Fruit fly (Drosophila melanogaster) whole organism, embryonic: ENCODE results near the gene CG6431.

Experiments
- ATbp ChIP-seq: fragments of 200-800 bp; sonication (Bioruptor generic); optimal IDR thresholded peaks from 2 replicates; lab custom pipeline; 2017; ENCODE audit warnings: missing biosample characterization, mild to moderate bottlenecking, missing genetic modification characterization, missing genetic modification reagents
- CG10209 ChIP-seq: fragments of 200-800 bp; sonication (Bioruptor generic); optimal IDR thresholded peaks from 3 replicates; lab custom pipeline; 2017; ENCODE audit warnings: missing biosample characterization, mild to moderate bottlenecking, missing genetic modification characterization, missing genetic modification reagents
- CG10267 ChIP-seq: fragments of 200-800 bp; sonication (Bioruptor generic); optimal IDR thresholded peaks from 2 replicates; lab custom pipeline; 2018; ENCODE audit warnings: missing biosample characterization, mild to moderate bottlenecking, missing genetic modification characterization, moderate library complexity
- CG11093 ChIP-seq: fragments of 200-800 bp; sonication (Bioruptor generic); IDR thresholded peaks from 3 replicates; pipeline ENCODE4 v1.3.6; 2022; ENCODE audit warnings: missing biosample characterization, missing genetic modification characterization
- CG12391 ChIP-seq: fragments of 200-800 bp; sonication (Bioruptor generic); optimal IDR thresholded peaks from 3 replicates; lab custom pipeline; 2018; ENCODE audit warnings: missing biosample characterization, mild to moderate bottlenecking, missing genetic modification characterization, moderate library complexity
- CG14710 ChIP-seq: fragments of 200-800 bp; sonication (Bioruptor generic); optimal IDR thresholded peaks from 3 replicates; lab custom pipeline; 2019; ENCODE audit warnings: missing biosample characterization, mild to moderate bottlenecking, missing genetic modification characterization, moderate library complexity
- CG17829 ChIP-seq: fragments of 200-800 bp; optimal IDR thresholded peaks from 2 replicates; lab custom pipeline; 2019; ENCODE audit warnings: missing biosample characterization, mild to moderate bottlenecking, missing genetic modification characterization, moderate library complexity
- CG30403 ChIP-seq: fragments of 200-800 bp; sonication (Bioruptor generic); optimal IDR thresholded peaks from 3 replicates; lab custom pipeline; 2016; ENCODE audit warnings: missing biosample characterization, missing genetic modification characterization
- CG30431 ChIP-seq: fragments of 200-800 bp; sonication (Bioruptor generic); optimal IDR thresholded peaks from 2 replicates; lab custom pipeline; 2017; ENCODE audit warnings: missing biosample characterization, missing genetic modification characterization
- CG3281 ChIP-seq: fragments of 200-800 bp; sonication (Bioruptor generic); optimal IDR thresholded peaks from 3 replicates; lab custom pipeline; 2017; ENCODE audit warnings: missing biosample characterization, mild to moderate bottlenecking, missing genetic modification characterization
- CG4730 ChIP-seq: fragments of 200-800 bp; sonication (Bioruptor generic); IDR thresholded peaks from 2 replicates; pipeline ENCODE4 v1.3.6; 2022; ENCODE audit warnings: missing biosample characterization, missing genetic modification characterization
- CG6654 ChIP-seq: fragments of 200-800 bp; sonication (Bioruptor generic); optimal IDR thresholded peaks from 2 replicates; lab custom pipeline; 2017; ENCODE audit warnings: missing biosample characterization, mild to moderate bottlenecking, missing genetic modification characterization
- CG7372 ChIP-seq: fragments of 200-800 bp; sonication (Bioruptor generic); IDR thresholded peaks from 2 replicates; pipeline ENCODE4 v1.3.6; 2022; ENCODE audit warnings: missing biosample characterization, missing genetic modification characterization
- CG7745 ChIP-seq: fragments of 200-800 bp; sonication (Bioruptor generic); optimal IDR thresholded peaks from 2 replicates; lab custom pipeline; 2018; ENCODE audit warnings: missing biosample characterization, mild to moderate bottlenecking, missing genetic modification characterization, moderate library complexity
- CG7987 ChIP-seq: fragments of 200-800 bp; sonication (Bioruptor generic); optimal IDR thresholded peaks from 2 replicates; lab custom pipeline; 2018; ENCODE audit warnings: missing biosample characterization, mild to moderate bottlenecking, missing genetic modification characterization, moderate library complexity
- CG8944 ChIP-seq: fragments of 200-800 bp; sonication (Bioruptor generic); optimal IDR thresholded peaks from 3 replicates; lab custom pipeline; 2016; ENCODE audit warnings: missing biosample characterization, missing genetic modification characterization
- CG9437 ChIP-seq: fragments of 200-800 bp; sonication (Bioruptor generic); optimal IDR thresholded peaks from 2 replicates; lab custom pipeline; 2018; ENCODE audit warnings: missing biosample characterization, mild to moderate bottlenecking, missing genetic modification characterization
- Dbx ChIP-seq: fragments of 200-800 bp; sonication (Bioruptor generic); IDR thresholded peaks from 3 replicates; pipeline ENCODE4 v1.3.6; 2022; ENCODE audit warnings: missing biosample characterization, missing genetic modification characterization
- Dek ChIP-seq: fragments of 200-800 bp; sonication (Bioruptor generic); optimal IDR thresholded peaks from 3 replicates; lab custom pipeline; 2019; ENCODE audit warnings: missing biosample characterization, mild to moderate bottlenecking, missing genetic modification characterization, moderate library complexity
- GATAe ChIP-seq: fragments of 200-800 bp; sonication (Bioruptor generic); conservative IDR thresholded peaks from 2 replicates; pipeline ENCODE4 v1.3.6; 2022; ENCODE audit warnings: missing biosample characterization, missing genetic modification characterization
- HLH4C ChIP-seq: fragments of 200-800 bp; sonication (Bioruptor generic); IDR thresholded peaks from 3 replicates; pipeline ENCODE4 v1.3.6; 2022; ENCODE audit warnings: missing biosample characterization, missing genetic modification characterization; ENCODE audit not compliant: partially characterized antibody
- HLH54F ChIP-seq: fragments of 200-800 bp; sonication (Bioruptor generic); optimal IDR thresholded peaks from 3 replicates; lab custom pipeline; 2016; ENCODE audit warnings: missing biosample characterization, missing genetic modification characterization
- Hmx ChIP-seq: fragments of 200-800 bp; sonication (Bioruptor generic); optimal IDR thresholded peaks from 2 replicates; lab custom pipeline; 2016; ENCODE audit warnings: missing biosample characterization, missing genetic modification characterization
- Lpt ChIP-seq: fragments of >200 bp; optimal IDR thresholded peaks from 2 replicates; lab custom pipeline; 2018; ENCODE audit warnings: missing biosample characterization, missing genetic modification characterization
- Med ChIP-seq: fragments of 200-800 bp; sonication (Bioruptor generic); peaks from one replicate; lab custom pipeline; 2016; ENCODE audit warnings: missing biosample characterization, missing genetic modification characterization, mild to moderate bottlenecking, inconsistent platforms, moderate library complexity
- Mes4 ChIP-seq: fragments of 200-800 bp; sonication (Bioruptor generic); optimal IDR thresholded peaks from 2 replicates; lab custom pipeline; 2016; ENCODE audit warnings: missing biosample characterization, missing genetic modification characterization
- Neu2 ChIP-seq: fragments of 200-800 bp; sonication (Bioruptor generic); optimal IDR thresholded peaks from 3 replicates; lab custom pipeline; 2016; ENCODE audit warnings: missing biosample characterization, missing genetic modification characterization, borderline replicate concordance
- Ptx1 ChIP-seq: fragments of 200-800 bp; sonication (Bioruptor generic); IDR thresholded peaks from 2 replicates; pipeline ENCODE4 v1.3.6; 2022; ENCODE audit warnings: missing biosample characterization, missing genetic modification characterization
- Rfx ChIP-seq: fragments of 200-800 bp; sonication (Bioruptor generic); IDR thresholded peaks from 2 replicates; pipeline ENCODE4 v1.3.6; 2022; ENCODE audit warnings: missing biosample characterization, missing genetic modification characterization
- Spps ChIP-seq: fragments of 200-800 bp; sonication (Bioruptor generic); optimal IDR thresholded peaks from 2 replicates; lab custom pipeline; 2018; ENCODE audit warnings: missing biosample characterization, mild to moderate bottlenecking, missing genetic modification characterization
- abd-A ChIP-seq: fragments of 200-800 bp; sonication (Bioruptor generic); optimal IDR thresholded peaks from 3 replicates; lab custom pipeline; 2019; ENCODE audit warnings: missing biosample characterization, mild to moderate bottlenecking, missing genetic modification characterization, moderate library complexity
- al ChIP-seq: fragments of 200-800 bp; sonication (Bioruptor generic); IDR thresholded peaks from 2 replicates; pipeline ENCODE4 v1.3.6; 2022; ENCODE audit warnings: missing biosample characterization, missing genetic modification characterization
- bigmax ChIP-seq: fragments of 200-800 bp; sonication (Bioruptor generic); optimal IDR thresholded peaks from 2 replicates; lab custom pipeline; 2018; ENCODE audit warnings: missing biosample characterization, mild to moderate bottlenecking, missing genetic modification characterization
- br ChIP-seq: fragments of >200 bp; optimal IDR thresholded peaks from 2 replicates; lab custom pipeline; 2017
- corto ChIP-seq: fragments of 200-800 bp; sonication (Bioruptor generic); optimal IDR thresholded peaks from 2 replicates; lab custom pipeline; 2016; ENCODE audit warnings: missing biosample characterization, mild to moderate bottlenecking, missing genetic modification characterization, moderate library complexity
- croc ChIP-seq: fragments of 200-800 bp; sonication (Bioruptor generic); conservative IDR thresholded peaks from 3 replicates; pipeline ENCODE4 v1.3.6; 2022; ENCODE audit warnings: missing biosample characterization, missing genetic modification characterization
- esg ChIP-seq: fragments of 200-800 bp; sonication (Bioruptor generic); conservative IDR thresholded peaks from 2 replicates; pipeline ENCODE4 v1.3.6; 2022; ENCODE audit warnings: missing biosample characterization, missing genetic modification characterization
- eyg ChIP-seq: fragments of 200-800 bp; sonication (Bioruptor generic); optimal IDR thresholded peaks from 3 replicates; lab custom pipeline; 2016; ENCODE audit warnings: missing biosample characterization, missing genetic modification characterization
- fd102C ChIP-seq: fragments of 200-800 bp; sonication (Bioruptor generic); optimal IDR thresholded peaks from 2 replicates; lab custom pipeline; 2018; ENCODE audit warnings: missing biosample characterization, mild to moderate bottlenecking, missing genetic modification characterization, moderate library complexity
- gce ChIP-seq: fragments of 200-800 bp; sonication (Bioruptor generic); IDR thresholded peaks from 3 replicates; pipeline ENCODE4 v1.3.6; 2022; ENCODE audit warnings: missing biosample characterization, missing genetic modification characterization
- gsb-n ChIP-seq: fragments of 200-800 bp; sonication (Bioruptor generic); optimal IDR thresholded peaks from 3 replicates; lab custom pipeline; 2018; ENCODE audit warnings: missing biosample characterization, mild to moderate bottlenecking, missing genetic modification characterization
- hkb ChIP-seq, 2 experiments: fragments of 200-800 bp in 1 of 2; fragments of >200 bp in 1 of 2; sonication (Bioruptor generic) in 1 of 2; IDR thresholded peaks in 1 of 2; optimal IDR thresholded peaks in 1 of 2; 2 replicates each; pipeline versions ENCODE4 v1.3.6 to Lab custom; 2017 to 2022; ENCODE audit warnings: missing biosample characterization in 1 of 2, missing genetic modification characterization in 1 of 2
- kah ChIP-seq: fragments of 200-800 bp; sonication (Bioruptor generic); optimal IDR thresholded peaks from 2 replicates; lab custom pipeline; 2018; ENCODE audit warnings: missing biosample characterization, mild to moderate bottlenecking, missing genetic modification characterization
- pan ChIP-seq, 4 experiments: fragments of >200 bp in 3 of 4; fragments of 200-800 bp in 1 of 4; sonication (Bioruptor generic) in 1 of 4; optimal IDR thresholded peaks in 3 of 4; IDR thresholded peaks in 1 of 4; 2 replicates each; pipeline versions ENCODE4 v1.3.6 to Lab custom; 2017 to 2022; ENCODE audit warnings: missing biosample characterization in 2 of 4, missing genetic modification characterization in 2 of 4, mixed read lengths in 1 of 4
- sim ChIP-seq: fragments of 200-800 bp; sonication (Bioruptor generic); IDR thresholded peaks from 2 replicates; pipeline ENCODE4 v1.3.6; 2022; ENCODE audit warnings: missing biosample characterization, missing genetic modification characterization
- tgo ChIP-seq: fragments of 200-800 bp; sonication (Bioruptor generic); IDR thresholded peaks from 3 replicates; pipeline ENCODE4 v1.3.6; 2022; ENCODE audit warnings: missing biosample characterization, missing genetic modification characterization
- tio ChIP-seq: fragments of 200-800 bp; sonication (Bioruptor generic); optimal IDR thresholded peaks from 2 replicates; lab custom pipeline; 2017; ENCODE audit warnings: missing biosample characterization, missing genetic modification characterization, inconsistent platforms
- tna ChIP-seq: fragments of 200-800 bp; sonication (Bioruptor generic); IDR thresholded peaks from 2 replicates; pipeline ENCODE4 v1.3.6; 2022; ENCODE audit warnings: missing biosample characterization, missing genetic modification characterization; ENCODE audit not compliant: partially characterized antibody
- unpg ChIP-seq: fragments of 200-800 bp; sonication (Bioruptor generic); optimal IDR thresholded peaks from 3 replicates; lab custom pipeline; 2018; ENCODE audit warnings: missing biosample characterization, mild to moderate bottlenecking, missing genetic modification characterization, moderate library complexity
- wor ChIP-seq: fragments of 200-800 bp; sonication (Bioruptor generic); IDR thresholded peaks from 2 replicates; pipeline ENCODE4 v1.3.6; 2022; ENCODE audit warnings: missing biosample characterization, missing genetic modification characterization
- zf30C ChIP-seq: fragments of 200-800 bp; sonication (Bioruptor generic); optimal IDR thresholded peaks from 3 replicates; lab custom pipeline; 2018; ENCODE audit warnings: missing biosample characterization, mild to moderate bottlenecking, missing genetic modification characterization

The CG6431 gene

dm6 chr2L:10685666-10686065, 38.3 kb upstream of the CG6431 start (continued):
- TF ChIP-seq gsb-n (tag; lab: Kevin White, UChicago) (no peak), CG30403 (GFP tag; lab: Kevin White, UChicago) (no peak), tna (GFP tag; lab: Robert Waterston, UW) (no peak), zf30C (GFP tag; lab: Kevin White, UChicago) (no peak), gce (GFP tag; lab: Robert Waterston, UW) (no peak), Neu2 (GFP tag; lab: Kevin White, UChicago) (no peak), croc (GFP tag; lab: Robert Waterston, UW) (no peak), CG4730 (GFP tag; lab: Robert Waterston, UW) (no peak), corto (no peak), kah (GFP tag; lab: Kevin White, UChicago) (no peak), esg (no peak), Spps (tag; lab: Kevin White, UChicago) (no peak), CG7987 (no peak), Hmx (GFP tag; lab: Kevin White, UChicago) (no peak), CG17829 (tag; lab: Kevin White, UChicago) (no peak), CG6654 (GFP tag; lab: Kevin White, UChicago) (no peak), GATAe (no peak), Dek (tag; lab: Kevin White, UChicago) (no peak), br (no peak), CG7745 (tag; lab: Kevin White, UChicago) (no peak), Ptx1 (no peak), eyg (GFP tag; lab: Kevin White, UChicago) (no peak), bigmax (no peak), CG10267 (tag; lab: Kevin White, UChicago) (no peak), CG8944 (GFP tag; lab: Kevin White, UChicago) (no peak), Med (GFP tag; lab: Kevin White, UChicago) (peak; percentile 62), CG3281 (GFP tag; lab: Kevin White, UChicago) (no peak), CG11093 (GFP tag; lab: Robert Waterston, UW) (no peak), CG9437 (GFP tag; lab: Kevin White, UChicago) (peak; percentile 23), ATbp (no peak), al (GFP tag; lab: Robert Waterston, UW) (no peak), hkb (optimal IDR thresholded peaks at IDR 0.05; lab: Kevin White, UChicago) (no peak), hkb (GFP tag; IDR thresholded peaks at IDR 0.05; lab: Robert Waterston, UW) (no peak), pan (optimal IDR thresholded peaks at IDR 0.05; lab: Kevin White, UChicago) (no peak), pan (GFP tag; optimal IDR thresholded peaks at IDR 0.05 in 1 of 2, IDR thresholded peaks at IDR 0.05 in 1 of 2) (no peak), tgo (GFP tag; lab: Robert Waterston, UW) (no peak), HLH4C (GFP tag; lab: Robert Waterston, UW) (no peak), CG30431 (GFP tag; lab: Kevin White, UChicago) (no peak), CG12391 (tag; lab: Kevin White, UChicago) (no peak), HLH54F (GFP tag; lab: Kevin White, UChicago) (no peak), unpg (GFP tag; lab: Kevin White, UChicago) (no peak), Dbx (0 out of 3 replicates have a peak, but pooled peaks have one; percentile 15), CG10209 (peak; percentile 5), Rfx (peak; percentile 27; the same call in 1 of the 2 replicates), CG14710 (tag; lab: Kevin White, UChicago) (no peak), Mes4 (GFP tag; lab: Kevin White, UChicago) (no peak), wor (no peak), Lpt (GFP tag; lab: Kevin White, UChicago) (no peak), fd102C (no peak), tio (GFP tag; lab: Kevin White, UChicago) (no peak), CG7372 (GFP tag; lab: Robert Waterston, UW) (0 out of 2 replicates have a peak, but pooled peaks have one; percentile 24), abd-A (no peak), sim (GFP tag; lab: Robert Waterston, UW) (no peak)
